Fruit fly (Drosophila melanogaster): ENCODE data around the gene CG42655.

The CG42655 gene

dm6 chr3L:19928435-19929011, 25.0 kb downstream of the CG42655 start, which contains the start of the genes CG8004 and RhoGDI (continued):
- TF ChIP-seq ash1 (GFP tag; optimal IDR thresholded peaks at IDR 0.05) (no peak), CG3847 (GFP tag; IDR thresholded peaks at IDR 0.05) (peak; percentile 80), CG18476 (GFP tag; optimal IDR thresholded peaks at IDR 0.05) (peak; percentile 74), Dbx (GFP tag; IDR thresholded peaks at IDR 0.05) (peak; percentile 51; the same call in 2 of the 3 replicates), CG4854 (GFP tag; optimal IDR thresholded peaks at IDR 0.05) (peak; percentile 41), CG15269 (tag; optimal IDR thresholded peaks at IDR 0.05) (peak; percentile 60), CG6272 (GFP tag; IDR thresholded peaks at IDR 0.05) (no peak), CG9797 (GFP tag; optimal IDR thresholded peaks at IDR 0.05) (peak; percentile 86), Sry-δ (GFP tag; optimal IDR thresholded peaks at IDR 0.05) (peak; percentile 53), ftz-f1 (GFP tag; optimal IDR thresholded peaks at IDR 0.05) (peak; percentile 14), CG2202 (tag; optimal IDR thresholded peaks at IDR 0.05) (peak; percentile 32), scrt (GFP tag; optimal IDR thresholded peaks at IDR 0.05) (peak; percentile 4), CG5245 (GFP tag; optimal IDR thresholded peaks at IDR 0.05) (peak; percentile 30), chinmo (GFP tag; IDR thresholded peaks at IDR 0.05; ENCODE audit: partially characterized antibody) (no peak), CG8924 (tag; optimal IDR thresholded peaks at IDR 0.05) (peak; percentile 86), Bdp1 (GFP tag; optimal IDR thresholded peaks at IDR 0.05) (peak; percentile 54), vfl (GFP tag; optimal IDR thresholded peaks at IDR 0.05) (peak; percentile 63), fru (optimal IDR thresholded peaks at IDR 0.05) (no peak), ind (GFP tag; optimal IDR thresholded peaks at IDR 0.05) (peak; percentile 69), CG10209 (GFP tag; optimal IDR thresholded peaks at IDR 0.05) (peak; percentile 39), tap (tag; optimal IDR thresholded peaks at IDR 0.05) (peak; percentile 12), CG12236 (GFP tag; optimal IDR thresholded peaks at IDR 0.05) (no peak), CG7987 (GFP tag; optimal IDR thresholded peaks at IDR 0.05) (no peak), CG3163 (GFP tag; optimal IDR thresholded peaks at IDR 0.05) (peak; percentile 11), insv (GFP tag; optimal IDR thresholded peaks at IDR 0.05) (peak; percentile 75 to 95), zen2 (GFP tag; IDR thresholded peaks at IDR 0.05; ENCODE audit: partially characterized antibody) (no peak), Ptx1 (GFP tag; IDR thresholded peaks at IDR 0.05) (peak; percentile 62), Awh (GFP tag; IDR thresholded peaks at IDR 0.05) (0 out of 2 replicates have a peak, but pooled peaks have one; percentile 40), trh (GFP tag; optimal IDR thresholded peaks at IDR 0.05) (peak; percentile 35), exex (tag; optimal IDR thresholded peaks at IDR 0.05) (no peak), schlank (tag; optimal IDR thresholded peaks at IDR 0.05) (no peak), CG4282 (GFP tag; optimal IDR thresholded peaks at IDR 0.05) (peak; percentile 52), CG3407 (GFP tag; optimal IDR thresholded peaks at IDR 0.05) (no peak), HHEX (GFP tag; optimal IDR thresholded peaks at IDR 0.05) (peak; percentile 9), ERR (GFP tag; optimal IDR thresholded peaks at IDR 0.05) (peak; percentile 20), Dad (GFP tag; optimal IDR thresholded peaks at IDR 0.05) (peak; percentile 67), CG8359 (GFP tag; optimal IDR thresholded peaks at IDR 0.05; ENCODE audit: borderline replicate concordance) (peak; percentile 10), CG10462 (GFP tag; optimal IDR thresholded peaks at IDR 0.05) (peak; percentile 28), CG31441 (GFP tag; IDR thresholded peaks at IDR 0.05) (peak; percentile 62), CG9727 (GFP tag; optimal IDR thresholded peaks at IDR 0.05) (peak; percentile 55), CG18262 (tag; optimal IDR thresholded peaks at IDR 0.05) (peak; percentile 50), Ssrp (tag; optimal IDR thresholded peaks at IDR 0.05) (peak; percentile 59), ewg (GFP tag; optimal IDR thresholded peaks at IDR 0.05) (no peak), CG2129 (GFP tag; IDR thresholded peaks at IDR 0.05; ENCODE audit: partially characterized antibody) (no peak), repo (GFP tag; optimal IDR thresholded peaks at IDR 0.05) (peak; percentile 28), CG2875 (GFP tag; optimal IDR thresholded peaks at IDR 0.05) (no peak), CG4328 (GFP tag; optimal IDR thresholded peaks at IDR 0.05) (peak; percentile 48), Doc2 (GFP tag; IDR thresholded peaks at IDR 0.05) (no peak), Bteb2 (GFP tag; optimal IDR thresholded peaks at IDR 0.05) (peak; percentile 56), Hey (tag; optimal IDR thresholded peaks at IDR 0.05) (no peak)
